Worm (Caenorhabditis elegans) whole organism, L3 larva: Measurements from ENCODE around the gene lipl-2.

Experiments used
- R02D3.7 ChIP-seq: fragments of 150-350 bp; optimal IDR thresholded peaks from 2 replicates; lab custom pipeline; 2014; ENCODE audit warnings: missing biosample characterization, missing genetic modification characterization
- ZK546.5 ChIP-seq: sonication (generic microtip); optimal IDR thresholded peaks from 2 replicates; lab custom pipeline; 2017; ENCODE audit warnings: missing biosample characterization, missing genetic modification characterization
- aly-2 ChIP-seq: fragments of 150-350 bp; optimal IDR thresholded peaks from 2 replicates; lab custom pipeline; 2014; ENCODE audit warnings: missing biosample characterization, missing genetic modification characterization
- ama-1 ChIP-seq: fragments of 150-350 bp; optimal IDR thresholded peaks from 2 replicates; lab custom pipeline; 2018
- ceh-16 ChIP-seq: sonication (generic microtip); optimal IDR thresholded peaks from 2 replicates; lab custom pipeline; 2017; ENCODE audit warnings: missing biosample characterization, missing genetic modification characterization
- ceh-28 ChIP-seq: fragments of 150-350 bp; optimal IDR thresholded peaks from 2 replicates; lab custom pipeline; 2014; ENCODE audit warnings: missing biosample characterization, missing genetic modification reagents, missing genetic modification characterization
- ceh-82 ChIP-seq: fragments of 150-350 bp; optimal IDR thresholded peaks from 2 replicates; lab custom pipeline; 2014; ENCODE audit warnings: missing biosample characterization, missing genetic modification characterization
- daf-12 ChIP-seq: fragments of 150-350 bp; optimal IDR thresholded peaks from 2 replicates; lab custom pipeline; 2014; ENCODE audit warnings: missing biosample characterization, missing genetic modification reagents, missing genetic modification characterization
- egl-27 ChIP-seq: sonication (generic microtip); optimal IDR thresholded peaks from 4 replicates; lab custom pipeline; 2017; ENCODE audit warnings: missing biosample characterization, missing genetic modification reagents, missing genetic modification characterization
- egl-5 ChIP-seq: fragments of 150-350 bp; optimal IDR thresholded peaks from 2 replicates; lab custom pipeline; 2017; ENCODE audit warnings: missing biosample characterization, missing genetic modification reagents, missing genetic modification characterization, inconsistent platforms
- elt-1 ChIP-seq: fragments of 150-350 bp; optimal IDR thresholded peaks from 2 replicates; lab custom pipeline; 2014; ENCODE audit warnings: missing biosample characterization, missing genetic modification characterization
- elt-2 ChIP-seq: sonication (generic microtip); optimal IDR thresholded peaks from 2 replicates; lab custom pipeline; 2016; ENCODE audit warnings: missing genetic modification reagents, mild to moderate bottlenecking, missing genetic modification characterization, missing compliant biosample characterization
- elt-3 ChIP-seq, 3 experiments: fragments of 150-350 bp in 1 of 3; sonication (generic microtip) in 2 of 3; optimal IDR thresholded peaks; 2 replicates in 2 of 3; 4 replicates in 1 of 3; lab custom pipeline; 2014 to 2017; ENCODE audit warnings: missing biosample characterization in 3 of 3, missing genetic modification characterization in 3 of 3
- eor-1 ChIP-seq, 2 experiments: fragments of 150-350 bp; optimal IDR thresholded peaks; 2 replicates each; lab custom pipeline; 2014 to 2018; ENCODE audit warnings: missing biosample characterization in 2 of 2, missing genetic modification characterization in 2 of 2
- fkh-10 ChIP-seq: sonication (generic microtip); optimal IDR thresholded peaks from 2 replicates; lab custom pipeline; 2017; ENCODE audit warnings: missing biosample characterization, missing genetic modification reagents, missing genetic modification characterization
- fkh-2 ChIP-seq: fragments of 150-350 bp; optimal IDR thresholded peaks from 2 replicates; lab custom pipeline; 2014; ENCODE audit warnings: missing biosample characterization, missing genetic modification reagents, missing genetic modification characterization
- fos-1 ChIP-seq: fragments of 150-350 bp; optimal IDR thresholded peaks from 2 replicates; lab custom pipeline; 2014; ENCODE audit warnings: missing biosample characterization, missing genetic modification characterization
- hmg-11 ChIP-seq: sonication (generic microtip); optimal IDR thresholded peaks from 2 replicates; lab custom pipeline; 2016; ENCODE audit warnings: missing genetic modification characterization, missing compliant biosample characterization
- jun-1 ChIP-seq: fragments of 150-350 bp; optimal IDR thresholded peaks from 2 replicates; lab custom pipeline; 2014; ENCODE audit warnings: missing biosample characterization, missing genetic modification reagents, missing genetic modification characterization
- lsy-12 ChIP-seq: sonication (generic microtip); optimal IDR thresholded peaks from 2 replicates; lab custom pipeline; 2016; ENCODE audit warnings: mild to moderate bottlenecking, missing genetic modification characterization, missing compliant biosample characterization
- mdl-1 ChIP-seq: fragments of 150-350 bp; optimal IDR thresholded peaks from 2 replicates; lab custom pipeline; 2014; ENCODE audit warnings: missing biosample characterization, missing genetic modification characterization
- mml-1 ChIP-seq: fragments of 150-350 bp; sonication (generic microtip); optimal IDR thresholded peaks from 3 replicates; lab custom pipeline; 2014; ENCODE audit warnings: missing biosample characterization, missing genetic modification characterization
- nhr-11 ChIP-seq: fragments of 150-350 bp; optimal IDR thresholded peaks from 2 replicates; lab custom pipeline; 2014; ENCODE audit warnings: missing biosample characterization, missing genetic modification characterization
- nhr-12 ChIP-seq: fragments of 150-350 bp; optimal IDR thresholded peaks from 2 replicates; lab custom pipeline; 2014; ENCODE audit warnings: missing biosample characterization, missing genetic modification characterization
- nhr-23 ChIP-seq: fragments of 150-350 bp; optimal IDR thresholded peaks from 2 replicates; lab custom pipeline; 2014; ENCODE audit warnings: missing biosample characterization, missing genetic modification reagents, missing genetic modification characterization
- nhr-237 ChIP-seq: fragments of 150-350 bp; optimal IDR thresholded peaks from 2 replicates; lab custom pipeline; 2014; ENCODE audit warnings: missing biosample characterization, missing genetic modification characterization
- nhr-25 ChIP-seq: sonication (generic microtip); optimal IDR thresholded peaks from 2 replicates; lab custom pipeline; 2017; ENCODE audit warnings: missing biosample characterization, missing genetic modification characterization
- nhr-43 ChIP-seq: sonication (generic microtip); optimal IDR thresholded peaks from 2 replicates; lab custom pipeline; 2016; ENCODE audit warnings: mild to moderate bottlenecking, missing genetic modification characterization, missing compliant biosample characterization; ENCODE audit not compliant: poor library complexity, severe bottlenecking
- nhr-67 ChIP-seq: fragments of 150-350 bp; optimal IDR thresholded peaks from 2 replicates; lab custom pipeline; 2014; ENCODE audit warnings: missing biosample characterization, missing genetic modification characterization
- nhr-76 ChIP-seq: fragments of 150-350 bp; sonication (generic microtip); optimal IDR thresholded peaks from 5 replicates; lab custom pipeline; 2014; ENCODE audit warnings: missing biosample characterization, missing genetic modification characterization
- nhr-77 ChIP-seq: fragments of 150-350 bp; optimal IDR thresholded peaks from 2 replicates; lab custom pipeline; 2014; ENCODE audit warnings: missing biosample characterization, missing genetic modification characterization
- pha-4 ChIP-seq: fragments of 150-350 bp; optimal IDR thresholded peaks from 2 replicates; lab custom pipeline; 2014; ENCODE audit warnings: missing biosample characterization, missing genetic modification reagents, missing genetic modification characterization
- snpc-4 ChIP-seq: fragments of 150-350 bp; optimal IDR thresholded peaks from 2 replicates; lab custom pipeline; 2014; ENCODE audit warnings: missing biosample characterization, missing genetic modification characterization
- tbx-2 ChIP-seq: sonication (generic microtip); optimal IDR thresholded peaks from 2 replicates; lab custom pipeline; 2016; ENCODE audit warnings: mild to moderate bottlenecking, missing genetic modification characterization, missing compliant biosample characterization
- unc-39 ChIP-seq: sonication (generic microtip); optimal IDR thresholded peaks from 4 replicates; lab custom pipeline; 2017; ENCODE audit warnings: missing biosample characterization, missing genetic modification characterization
- ztf-4 ChIP-seq: fragments of 150-350 bp; optimal IDR thresholded peaks from 2 replicates; lab custom pipeline; 2014; ENCODE audit warnings: missing biosample characterization, missing genetic modification characterization

lipl-2 gene

DNA sequence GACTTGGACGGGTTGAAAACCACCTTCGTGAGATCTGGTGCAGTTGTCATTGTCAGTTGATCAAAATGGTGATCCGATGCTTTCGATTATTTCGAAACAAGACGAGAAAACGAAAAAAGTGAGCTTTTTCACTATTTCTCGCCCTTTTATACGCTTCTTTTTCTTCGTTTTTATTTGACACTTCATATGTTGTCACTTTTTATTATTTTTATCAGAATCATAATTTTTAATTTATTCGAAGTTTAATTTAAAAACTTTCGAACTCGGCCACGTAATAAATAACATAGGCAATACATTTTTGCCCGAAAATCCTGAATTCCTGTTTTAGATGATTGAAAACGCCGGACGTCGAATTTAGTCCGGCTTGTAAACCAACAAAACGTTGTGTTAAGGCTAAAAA, 36.9 kb upstream of the lipl-2 start, which contains the start of gene F58E6.5:
Gene F58E6.5 (minus strand): TSS at position 101 of the 400 bp plus-strand sequence.
- TF ChIP-seq jun-1 (no peak), ceh-16 (tag; lab: Kevin White, UChicago) (no peak), nhr-23 (tag; lab: Kevin White, UChicago) (no peak), fos-1 (tag; lab: Kevin White, UChicago) (no peak), ZK546.5 (tag; lab: Kevin White, UChicago) (no peak), unc-39 (tag; lab: Kevin White, UChicago) (no peak), nhr-67 (tag; lab: Kevin White, UChicago) (no peak), ceh-82 (tag; lab: Kevin White, UChicago) (no peak), elt-2 (no peak), elt-1 (tag; lab: Kevin White, UChicago) (no peak), tbx-2 (no peak), R02D3.7 (tag; lab: Kevin White, UChicago) (no peak), nhr-12 (tag; lab: Kevin White, UChicago) (no peak), fkh-10 (GFP tag; lab: Kevin White, UChicago) (no peak), nhr-11 (tag; lab: Kevin White, UChicago) (no peak)

DNA sequence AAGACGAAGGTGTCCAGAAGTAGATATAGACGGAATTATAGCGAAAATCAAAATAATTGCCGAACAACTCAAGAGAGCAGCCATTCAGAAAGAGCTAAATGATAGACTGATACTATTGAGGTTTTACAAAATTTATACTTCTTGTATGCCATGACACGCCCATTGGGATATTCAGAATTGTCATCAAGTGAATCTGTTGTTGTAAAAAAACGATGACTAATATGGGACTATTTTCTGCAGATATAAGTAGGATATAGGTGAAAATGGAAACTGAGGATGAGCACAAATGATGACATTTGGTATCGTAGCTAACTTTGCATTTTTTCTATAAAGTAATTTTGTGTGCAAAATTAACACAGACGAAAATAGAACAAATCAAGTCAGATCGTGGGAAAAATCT, 35.6 kb upstream of the lipl-2 start, which contains the start of gene F58E6.8:
Gene F58E6.8 (minus strand): TSS at position 101 of the 400 bp plus-strand sequence.
- TF ChIP-seq hmg-11 (tag; lab: Kevin White, UChicago) (no peak), aly-2 (no peak)
- TF ChIP-seq, all 47 proteins: peak for 0

DNA sequence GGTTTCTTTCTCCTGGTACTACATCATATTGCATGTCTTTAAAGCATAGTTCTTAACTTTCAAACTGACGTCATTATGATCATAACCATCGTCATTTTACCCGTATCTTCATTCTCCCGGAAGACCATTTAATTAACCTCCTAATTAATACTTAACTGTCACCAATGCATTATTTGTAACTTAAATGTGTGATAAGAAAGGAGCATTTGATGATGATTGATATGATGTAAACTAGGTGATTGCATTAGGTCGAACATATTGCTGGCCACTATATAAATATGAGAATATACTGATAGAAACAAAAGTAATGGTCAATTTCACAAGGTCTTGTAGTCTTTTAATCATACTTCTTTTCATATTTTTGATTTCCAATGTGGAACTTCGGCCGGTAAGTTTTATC, 35.1 kb upstream of the lipl-2 start, which contains the start of gene hrg-3:
Gene hrg-3 (plus strand): TSS at position 227 of the 400 bp plus-strand sequence.
- TF ChIP-seq nhr-237 (no peak), mdl-1 (tag; lab: Kevin White, UChicago) (no peak), elt-2 (peak; percentile 85)
- TF ChIP-seq, all 47 proteins: peak for 1

DNA sequence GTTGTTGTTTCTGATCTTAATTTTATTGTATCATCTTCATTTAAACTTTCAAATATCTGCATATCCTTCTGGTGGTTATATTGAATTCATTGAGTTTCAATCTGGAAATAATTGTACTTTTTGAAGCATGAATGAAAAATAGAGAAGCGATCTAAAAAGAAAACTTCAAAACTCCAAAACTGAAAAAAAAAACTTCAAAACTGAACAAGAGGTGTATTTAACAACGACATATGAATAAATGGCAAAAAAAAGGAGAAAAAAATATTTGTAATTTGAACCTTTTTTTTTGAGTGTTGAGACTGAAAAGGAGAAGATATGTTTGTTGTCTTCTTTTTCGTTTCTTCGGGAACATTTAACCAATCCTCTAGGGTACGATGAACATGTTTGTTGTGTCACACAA, 33.5 kb upstream of the lipl-2 start, which contains the start of gene F58E6.11:
Gene F58E6.11 (minus strand): TSS at position 101 of the 400 bp plus-strand sequence.
- no peak for TF ChIP-seq nhr-25 (tag; lab: Kevin White, UChicago)
- no peak for TF ChIP-seq nhr-43 (tag; lab: Kevin White, UChicago)
- no peak for TF ChIP-seq pha-4 (tag; lab: Kevin White, UChicago)
- TF ChIP-seq aly-2 = no peak
- TF ChIP-seq nhr-77 (tag; lab: Kevin White, UChicago) = no peak
- TF ChIP-seq hmg-11 (tag; lab: Kevin White, UChicago) = no peak
- TF ChIP-seq ceh-28 (tag; lab: Kevin White, UChicago) = no peak
- TF ChIP-seq nhr-12 (tag; lab: Kevin White, UChicago) = no peak
- no peak for TF ChIP-seq fkh-2 (tag; lab: Kevin White, UChicago)
- no peak for TF ChIP-seq nhr-23 (tag; lab: Kevin White, UChicago)
- no peak for TF ChIP-seq mml-1 (tag; lab: Kevin White, UChicago)

DNA sequence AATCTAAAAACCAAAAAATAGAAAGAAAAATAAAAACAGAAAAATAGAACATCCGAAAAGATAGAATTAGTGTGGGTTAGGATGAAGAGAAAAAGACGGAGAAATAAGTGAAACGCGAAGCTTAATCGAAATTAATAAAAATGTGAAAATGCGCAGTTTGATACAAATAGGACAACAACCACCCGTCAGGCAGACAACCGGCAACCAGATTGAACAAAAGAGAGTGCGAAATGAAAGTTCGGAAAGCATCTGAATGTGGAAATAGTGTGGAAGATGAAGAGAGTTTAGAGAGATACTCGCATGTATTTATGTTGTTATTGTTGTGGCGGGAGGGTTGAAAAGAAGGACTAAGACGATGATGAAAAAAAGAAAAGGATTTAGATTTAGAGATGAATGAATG, 32.9 kb upstream of the lipl-2 start:
- TF ChIP-seq nhr-23 (tag; lab: Kevin White, UChicago) (peak; percentile 25), fos-1 (tag; lab: Kevin White, UChicago) (no peak)

DNA sequence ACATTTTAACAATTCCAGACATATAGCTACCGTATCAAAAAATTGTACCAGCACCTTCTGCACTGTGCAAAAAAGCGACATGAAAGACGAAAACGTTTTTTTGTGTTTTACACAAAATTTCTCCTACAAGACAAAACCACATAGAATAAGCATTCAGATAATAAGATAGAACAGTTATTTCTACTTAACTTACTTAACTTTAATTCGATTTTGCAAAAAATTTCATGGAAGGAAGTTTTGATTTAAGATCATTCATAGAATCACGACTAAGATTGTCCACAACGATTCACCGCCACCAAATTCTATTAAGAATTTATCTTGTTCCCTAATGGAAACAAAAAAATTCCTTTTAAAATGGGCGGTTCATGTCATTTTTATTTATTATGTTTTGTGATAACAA, 27.6 kb upstream of the lipl-2 start:
- TF ChIP-seq elt-3 (tag; optimal IDR thresholded peaks at IDR 0.05; lab: Kevin White, UChicago) (no peak), mdl-1 (tag; lab: Kevin White, UChicago) (no peak), nhr-77 (tag; lab: Kevin White, UChicago) (no peak), nhr-43 (tag; lab: Kevin White, UChicago) (no peak), lsy-12 (tag; lab: Kevin White, UChicago) (no peak)

DNA sequence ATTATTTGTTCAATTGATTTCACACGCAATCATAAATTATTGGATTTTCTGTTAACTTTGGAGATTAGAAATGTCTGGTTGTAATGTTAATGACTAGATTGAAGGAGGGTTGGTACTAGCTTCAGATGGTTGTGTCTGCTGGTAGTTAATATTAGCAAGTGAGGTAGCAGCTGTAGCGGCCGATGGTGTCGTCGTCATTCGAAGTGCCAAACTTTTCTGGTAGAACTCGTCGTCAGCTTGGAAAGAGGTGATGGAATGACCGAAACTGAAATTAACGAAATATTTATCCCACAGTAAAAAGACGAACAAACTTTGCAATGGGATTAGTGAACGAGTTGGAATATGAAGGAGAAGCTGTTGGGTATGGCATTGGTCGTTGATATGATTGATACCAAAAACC, 26.8 kb upstream of the lipl-2 start:
- TF ChIP-seq snpc-4 (tag; lab: Kevin White, UChicago) (no peak), pha-4 (tag; lab: Kevin White, UChicago) (no peak), nhr-76 (tag; lab: Kevin White, UChicago) (no peak), egl-27 (no peak), egl-5 (no peak), nhr-43 (tag; lab: Kevin White, UChicago) (no peak), ztf-4 (tag; lab: Kevin White, UChicago) (no peak), lsy-12 (tag; lab: Kevin White, UChicago) (no peak), mdl-1 (tag; lab: Kevin White, UChicago) (no peak), nhr-77 (tag; lab: Kevin White, UChicago) (no peak), ama-1 (lab: Kevin White, UChicago) (no peak), fkh-2 (tag; lab: Kevin White, UChicago) (no peak), mml-1 (tag; lab: Kevin White, UChicago) (no peak), eor-1 (tag; optimal IDR thresholded peaks at IDR 0.05; lab: Kevin White, UChicago) (no peak), daf-12 (no peak)
